Worm (Caenorhabditis elegans): ENCODE measurements around the gene F20D6.8.

Gene F20D6.8

ce11 chrV:8178279-8178678 is 10.2 kb upstream of the F20D6.8 start:
- TF ChIP-seq ceh-20 (GFP tag; IDR thresholded peaks at IDR 0.05) (no peak), unc-130 (GFP tag; optimal IDR thresholded peaks at IDR 0.05) (no peak), zfp-3 (GFP tag; conservative IDR thresholded peaks at IDR 0.05) (no peak), Y48G9A.11 (GFP tag; IDR thresholded peaks at IDR 0.05) (no peak), set-16 (GFP tag; IDR thresholded peaks at IDR 0.05) (no peak), fos-1 (tag; optimal IDR thresholded peaks at IDR 0.05) (no peak), mes-2 (tag; optimal IDR thresholded peaks at IDR 0.05; ENCODE audit: poor library complexity, severe bottlenecking) (no peak), ceh-44 (GFP tag; IDR thresholded peaks at IDR 0.05) (no peak), nhr-237 (tag; optimal IDR thresholded peaks at IDR 0.05) (no peak), unc-39 (tag; optimal IDR thresholded peaks at IDR 0.05) (no peak), lin-1 (GFP tag; IDR thresholded peaks at IDR 0.05) (no peak), Y5F2A.4 (GFP tag; optimal IDR thresholded peaks at IDR 0.05) (no peak), spr-1 (tag; optimal IDR thresholded peaks at IDR 0.05) (no peak), pqm-1 (tag; optimal IDR thresholded peaks at IDR 0.05) (no peak)

ce11 chrV:8177349-8177748 is 9.3 kb upstream of the F20D6.8 start, which contains the start of gene F20D6.9:
TSS of gene F20D6.9 (minus strand) at chrV:8177449.
- TF ChIP-seq aha-1 (tag): peak; percentile 26
- no peak for TF ChIP-seq dmd-8 (GFP tag; IDR thresholded peaks at IDR 0.05)

ce11 chrV:8171688-8172087 is 3.6 kb upstream of the F20D6.8 start:
- TF ChIP-seq ceh-44 (GFP tag; IDR thresholded peaks at IDR 0.05) (no peak), ztf-11 (tag; optimal IDR thresholded peaks at IDR 0.05) (no peak)

- TF ChIP-seq daf-12 (tag; optimal IDR thresholded peaks at IDR 0.05) (no peak), T20F7.1 (GFP tag; optimal IDR thresholded peaks at IDR 0.05) (no peak), F37D6.2 (tag; optimal IDR thresholded peaks at IDR 0.05) (no peak), spr-3 (GFP tag; optimal IDR thresholded peaks at IDR 0.05) (no peak), F49E8.2 (tag; optimal IDR thresholded peaks at IDR 0.05; ENCODE audit: borderline replicate concordance) (no peak), ZK546.5 (tag; optimal IDR thresholded peaks at IDR 0.05) (no peak)
Measured at ce11 chrV:8170300-8170699, 2.2 kb upstream of the F20D6.8 start.

ce11 chrV:8169150-8169549 is 1.1 kb upstream of the F20D6.8 start:
- TF ChIP-seq aha-1 (tag): peak; percentile 99
- TF ChIP-seq T26A8.4 (GFP tag; IDR thresholded peaks at IDR 0.05): no peak
- no peak for TF ChIP-seq nhr-25 (tag; optimal IDR thresholded peaks at IDR 0.05; ENCODE audit: borderline replicate concordance, insufficient read depth)

ce11 chrV:8163199-8163598 is 4.9 kb downstream of the F20D6.8 start:
- no peak for TF ChIP-seq daf-16 (GFP tag; optimal IDR thresholded peaks at IDR 0.05)
- TF ChIP-seq daf-16 (tag; optimal IDR thresholded peaks at IDR 0.05): peak; percentile 53
- TF ChIP-seq dve-1 (tag; optimal IDR thresholded peaks at IDR 0.05; ENCODE audit: insufficient read depth): no peak
- no peak for TF ChIP-seq arid-1 (GFP tag; conservative IDR thresholded peaks at IDR 0.05)

ce11 chrV:8161699-8162098 is 6.4 kb downstream of the F20D6.8 start, which contains the start of gene F20D6.5:
TSS of gene F20D6.5 (plus strand) at chrV:8161957.
- TF ChIP-seq zip-11 (GFP tag; IDR thresholded peaks at IDR 0.05) (no peak), F37D6.2 (tag; optimal IDR thresholded peaks at IDR 0.05) (no peak), lin-1 (GFP tag; IDR thresholded peaks at IDR 0.05) (no peak), zag-1 (tag; optimal IDR thresholded peaks at IDR 0.05) (no peak), dve-1 (tag; optimal IDR thresholded peaks at IDR 0.05; ENCODE audit: insufficient read depth) (no peak), ceh-82 (tag; optimal IDR thresholded peaks at IDR 0.05) (no peak), gei-8 (GFP tag; optimal IDR thresholded peaks at IDR 0.05) (no peak), nhr-28 (tag; optimal IDR thresholded peaks at IDR 0.05) (peak; percentile 58), nhr-111 (GFP tag; optimal IDR thresholded peaks at IDR 0.05) (no peak), dmd-8 (GFP tag; IDR thresholded peaks at IDR 0.05) (no peak), nhr-237 (tag; optimal IDR thresholded peaks at IDR 0.05) (no peak), set-16 (GFP tag; IDR thresholded peaks at IDR 0.05) (no peak), vab-7 (GFP tag; IDR thresholded peaks at IDR 0.05) (no peak), Y5F2A.4 (GFP tag; optimal IDR thresholded peaks at IDR 0.05) (no peak), zfp-3 (GFP tag; conservative IDR thresholded peaks at IDR 0.05) (no peak), unc-130 (GFP tag; optimal IDR thresholded peaks at IDR 0.05) (no peak), nhr-48 (tag; optimal IDR thresholded peaks at IDR 0.05) (no peak), tag-97 (GFP tag; IDR thresholded peaks at IDR 0.05) (no peak), madf-5 (GFP tag; IDR thresholded peaks at IDR 0.05) (no peak), ceh-28 (tag; optimal IDR thresholded peaks at IDR 0.05) (no peak), snpc-4 (tag; optimal IDR thresholded peaks at IDR 0.05) (no peak)

Measured in whole organism, L4 larva.